Worm (Caenorhabditis elegans): Measurements from ENCODE around the gene best-15.

Gene best-15

DNA sequence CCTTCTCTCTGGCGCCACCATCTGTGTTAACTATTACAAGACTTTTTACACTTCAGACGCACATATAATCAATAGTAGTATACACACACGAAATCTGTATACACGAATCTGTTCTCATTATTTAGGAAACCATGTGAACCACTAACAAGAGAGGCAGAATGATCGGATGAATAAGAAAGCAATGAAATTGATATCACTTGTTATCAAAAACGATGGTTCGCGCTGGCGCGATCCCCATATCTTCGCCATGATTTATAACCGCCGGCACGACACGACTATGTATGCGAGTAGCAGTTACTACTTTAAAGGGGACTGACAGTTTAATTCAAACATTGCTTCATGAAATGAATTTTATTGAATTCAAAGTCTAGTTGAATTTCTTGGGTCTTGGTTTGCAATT is 50.7 kb downstream of the best-15 start:
- TF ChIP-seq rcor-1 (GFP tag; IDR thresholded peaks at IDR 0.05): no peak
- TF ChIP-seq dpl-1 (GFP tag; optimal IDR thresholded peaks at IDR 0.05): no peak
- TF ChIP-seq F10E7.11 (tag; optimal IDR thresholded peaks at IDR 0.05): no peak
- TF ChIP-seq akir-1 (GFP tag; optimal IDR thresholded peaks at IDR 0.05): no peak
- no peak for TF ChIP-seq cebp-2 (GFP tag; IDR thresholded peaks at IDR 0.05)
- TF ChIP-seq lsl-1 (GFP tag; optimal IDR thresholded peaks at IDR 0.05): no peak
- TF ChIP-seq F22D6.2 (tag; optimal IDR thresholded peaks at IDR 0.05): no peak
- no peak for TF ChIP-seq ekl-4 (GFP tag; IDR thresholded peaks at IDR 0.05)
- TF ChIP-seq Y79H2A.3 (GFP tag; conservative IDR thresholded peaks at IDR 0.05): no peak
- TF ChIP-seq F57A8.1 (GFP tag; optimal IDR thresholded peaks at IDR 0.05): no peak
- TF ChIP-seq snpc-1.3 (tag; optimal IDR thresholded peaks at IDR 0.05; ENCODE audit: insufficient read depth): no peak
- no peak for TF ChIP-seq him-1 (tag; optimal IDR thresholded peaks at IDR 0.05)
- no peak for TF ChIP-seq hsf-1 (GFP tag; IDR thresholded peaks at IDR 0.05)
- TF ChIP-seq attf-3 (GFP tag; conservative IDR thresholded peaks at IDR 0.05): no peak
- TF ChIP-seq F39B2.1 (GFP tag; IDR thresholded peaks at IDR 0.05): no peak
- no peak for TF ChIP-seq F57C9.4 (tag; optimal IDR thresholded peaks at IDR 0.05)
- no peak for TF ChIP-seq hlh-26 (GFP tag; conservative IDR thresholded peaks at IDR 0.05)
- TF ChIP-seq mcd-1 (GFP tag; IDR thresholded peaks at IDR 0.05): no peak

DNA sequence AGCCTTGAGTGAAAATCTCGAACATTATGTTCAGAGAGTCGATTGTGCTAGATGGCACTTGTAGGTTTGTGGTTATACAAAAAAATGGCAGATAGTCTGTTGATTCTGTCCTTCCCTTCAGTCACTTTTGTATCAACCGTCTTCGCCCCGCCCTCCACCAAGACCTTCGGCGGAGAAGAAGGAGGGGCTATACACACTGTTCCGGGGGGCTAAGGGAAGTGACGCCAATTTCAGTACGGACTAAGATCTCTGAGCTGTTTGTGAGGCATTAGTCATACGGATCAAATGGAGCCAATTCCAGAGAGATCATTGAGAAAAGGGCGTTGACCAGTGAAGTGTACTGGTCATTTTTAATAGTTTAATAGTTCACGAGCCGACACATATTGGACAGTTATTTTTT is 51.5 kb downstream of the best-15 start, which contains the start of gene swt-3:
TSS of gene swt-3 (minus strand) at position 101 of the 400 bp plus-strand sequence.
- no peak for TF ChIP-seq nhr-80 (tag; optimal IDR thresholded peaks at IDR 0.05)
- TF ChIP-seq D2030.7 (GFP tag; IDR thresholded peaks at IDR 0.05): no peak
- no peak for TF ChIP-seq sea-2 (GFP tag; IDR thresholded peaks at IDR 0.05)
- no peak for TF ChIP-seq lir-1 (GFP tag; conservative IDR thresholded peaks at IDR 0.05)
- no peak for TF ChIP-seq lin-40 (tag; optimal IDR thresholded peaks at IDR 0.05)
- no peak for TF ChIP-seq somi-1 (GFP tag; optimal IDR thresholded peaks at IDR 0.05)
- TF ChIP-seq lsy-27 (tag; optimal IDR thresholded peaks at IDR 0.05; ENCODE audit: borderline replicate concordance, insufficient read depth): no peak
- TF ChIP-seq sptf-2 (GFP tag; optimal IDR thresholded peaks at IDR 0.05): no peak
- no peak for TF ChIP-seq Y53F4B.3 (GFP tag; IDR thresholded peaks at IDR 0.05)
- TF ChIP-seq nfya-1 (tag; optimal IDR thresholded peaks at IDR 0.05; ENCODE audit: borderline replicate concordance, insufficient read depth): no peak
- TF ChIP-seq F10E7.11 (tag; optimal IDR thresholded peaks at IDR 0.05): no peak
- TF ChIP-seq C17E4.6 (GFP tag; IDR thresholded peaks at IDR 0.05): no peak
- no peak for TF ChIP-seq nfya-2 (GFP tag; IDR thresholded peaks at IDR 0.05)
